Fruit fly (Drosophila melanogaster): ENCODE results near the gene CG42399.

- TF ChIP-seq fd96Ca (GFP tag; IDR thresholded peaks at IDR 0.05), result no peak
- TF ChIP-seq CG10348 (GFP tag; IDR thresholded peaks at IDR 0.05), result no peak
- no peak for TF ChIP-seq Snoo (tag; optimal IDR thresholded peaks at IDR 0.05)
- no peak for TF ChIP-seq Pif1B (GFP tag; optimal IDR thresholded peaks at IDR 0.05)
- no peak for TF ChIP-seq CG34367 (tag; optimal IDR thresholded peaks at IDR 0.05)
- no peak for TF ChIP-seq Ets98B (GFP tag; IDR thresholded peaks at IDR 0.05)
- TF ChIP-seq gl (tag; optimal IDR thresholded peaks at IDR 0.05), result no peak
- TF ChIP-seq EcR (GFP tag; optimal IDR thresholded peaks at IDR 0.05), result no peak
- TF ChIP-seq CG13204 (GFP tag; optimal IDR thresholded peaks at IDR 0.05), result no peak
- TF ChIP-seq rn (GFP tag; IDR thresholded peaks at IDR 0.05), result no peak
- TF ChIP-seq CG8301 (tag; optimal IDR thresholded peaks at IDR 0.05), result no peak
Measured at dm6 chr2L:116388-116787, 36.7 kb downstream of the CG42399 start, which contains the start of gene CG13694.
